Worm (Caenorhabditis elegans) whole organism, L3 larva: ENCODE measurements around the gene skat-1.

Experiments used
- R02D3.7 ChIP-seq: fragments of 150-350 bp; optimal IDR thresholded peaks from 2 replicates; lab custom pipeline; 2014; ENCODE audit warnings: missing biosample characterization, missing genetic modification characterization
- ama-1 ChIP-seq: fragments of 150-350 bp; optimal IDR thresholded peaks from 2 replicates; lab custom pipeline; 2018
- ceh-82 ChIP-seq: fragments of 150-350 bp; optimal IDR thresholded peaks from 2 replicates; lab custom pipeline; 2014; ENCODE audit warnings: missing biosample characterization, missing genetic modification characterization
- daf-12 ChIP-seq: fragments of 150-350 bp; optimal IDR thresholded peaks from 2 replicates; lab custom pipeline; 2014; ENCODE audit warnings: missing biosample characterization, missing genetic modification reagents, missing genetic modification characterization
- egl-27 ChIP-seq: sonication (generic microtip); optimal IDR thresholded peaks from 4 replicates; lab custom pipeline; 2017; ENCODE audit warnings: missing biosample characterization, missing genetic modification reagents, missing genetic modification characterization
- elt-3 ChIP-seq, 3 experiments: fragments of 150-350 bp in 1 of 3; sonication (generic microtip) in 2 of 3; optimal IDR thresholded peaks; 2 replicates in 2 of 3; 4 replicates in 1 of 3; lab custom pipeline; 2014 to 2017; ENCODE audit warnings: missing biosample characterization in 3 of 3, missing genetic modification characterization in 3 of 3
- fos-1 ChIP-seq: fragments of 150-350 bp; optimal IDR thresholded peaks from 2 replicates; lab custom pipeline; 2014; ENCODE audit warnings: missing biosample characterization, missing genetic modification characterization
- jun-1 ChIP-seq: fragments of 150-350 bp; optimal IDR thresholded peaks from 2 replicates; lab custom pipeline; 2014; ENCODE audit warnings: missing biosample characterization, missing genetic modification reagents, missing genetic modification characterization
- lin-15B ChIP-seq: fragments of 150-350 bp; optimal IDR thresholded peaks from 2 replicates; lab custom pipeline; 2014; ENCODE audit warnings: missing biosample characterization, missing genetic modification characterization
- nhr-23 ChIP-seq: fragments of 150-350 bp; optimal IDR thresholded peaks from 2 replicates; lab custom pipeline; 2014; ENCODE audit warnings: missing biosample characterization, missing genetic modification reagents, missing genetic modification characterization
- nhr-237 ChIP-seq: fragments of 150-350 bp; optimal IDR thresholded peaks from 2 replicates; lab custom pipeline; 2014; ENCODE audit warnings: missing biosample characterization, missing genetic modification characterization
- nhr-25 ChIP-seq: sonication (generic microtip); optimal IDR thresholded peaks from 2 replicates; lab custom pipeline; 2017; ENCODE audit warnings: missing biosample characterization, missing genetic modification characterization
- skn-1 ChIP-seq: fragments of 150-350 bp; optimal IDR thresholded peaks from 2 replicates; lab custom pipeline; 2014; ENCODE audit warnings: missing biosample characterization, missing genetic modification characterization

- no peak for TF ChIP-seq nhr-23 (tag; lab: Kevin White, UChicago)
- no peak for TF ChIP-seq R02D3.7
- no peak for TF ChIP-seq egl-27 (tag; lab: Kevin White, UChicago)
- no peak for TF ChIP-seq ama-1 (lab: Kevin White, UChicago)
- TF ChIP-seq jun-1 (tag; lab: Kevin White, UChicago): no peak
- no peak for TF ChIP-seq nhr-25 (tag; lab: Kevin White, UChicago)
- TF ChIP-seq elt-3 (tag; optimal IDR thresholded peaks at IDR 0.05; lab: Kevin White, UChicago): no peak
- TF ChIP-seq daf-12 (tag; lab: Kevin White, UChicago): no peak
- no peak for TF ChIP-seq fos-1
- no peak for TF ChIP-seq ceh-82 (tag; lab: Kevin White, UChicago)
- TF ChIP-seq skn-1: no peak
- no peak for TF ChIP-seq nhr-237
- no peak for TF ChIP-seq lin-15B (tag; lab: Kevin White, UChicago)
Observed at ce11 chrIII:8978512-8979352, 17.9 kb downstream of the skat-1 start.
